Worm (Caenorhabditis elegans) whole organism, early embryonic: ENCODE data around the gene pck-1.

Experiments used
- B0310.2 ChIP-seq: sonication (generic microtip); optimal IDR thresholded peaks from 2 replicates; lab custom pipeline; 2016; ENCODE audit warnings: mild to moderate bottlenecking, missing genetic modification characterization, missing compliant biosample characterization
- F13C5.2 ChIP-seq: sonication (generic microtip); optimal IDR thresholded peaks from 2 replicates; lab custom pipeline; 2017; ENCODE audit warnings: mild to moderate bottlenecking, missing genetic modification characterization, inconsistent platforms, missing compliant biosample characterization
- aly-1 ChIP-seq: sonication (generic microtip); optimal IDR thresholded peaks from 2 replicates; lab custom pipeline; 2016; ENCODE audit warnings: missing genetic modification characterization, missing compliant biosample characterization
- ama-1 ChIP-seq: fragments of 150-350 bp; optimal IDR thresholded peaks from 2 replicates; lab custom pipeline; 2014
- ceh-13 ChIP-seq: fragments of 200-800 bp; sonication (Bioruptor generic); optimal IDR thresholded peaks from 2 replicates; lab custom pipeline; 2018; ENCODE audit warnings: mild to moderate bottlenecking, missing genetic modification characterization, missing compliant biosample characterization
- ceh-36 ChIP-seq: sonication (generic microtip); optimal IDR thresholded peaks from 2 replicates; lab custom pipeline; 2016; ENCODE audit warnings: missing genetic modification characterization, inconsistent platforms, missing compliant biosample characterization
- ets-7 ChIP-seq: sonication (generic microtip); optimal IDR thresholded peaks from 2 replicates; lab custom pipeline; 2016; ENCODE audit warnings: missing genotype, missing genetic modification characterization, missing compliant biosample characterization
- flt-1 ChIP-seq: fragments of 200-800 bp; sonication (Bioruptor generic); IDR thresholded peaks from 2 replicates; pipeline ENCODE4 v1.3.6; 2022; ENCODE audit warnings: missing genetic modification characterization, missing compliant biosample characterization
- hmbx-1 ChIP-seq: sonication (generic microtip); optimal IDR thresholded peaks from 2 replicates; lab custom pipeline; 2016; ENCODE audit warnings: mild to moderate bottlenecking, missing genetic modification characterization, missing compliant biosample characterization
- hmg-4 ChIP-seq: fragments of 200-800 bp; sonication (Bioruptor generic); optimal IDR thresholded peaks from 2 replicates; lab custom pipeline; 2018; ENCODE audit warnings: mild to moderate bottlenecking, missing genetic modification characterization, missing compliant biosample characterization
- hnd-1 ChIP-seq: sonication (generic microtip); optimal IDR thresholded peaks from 2 replicates; lab custom pipeline; 2016; ENCODE audit warnings: missing genetic modification characterization, missing compliant biosample characterization
- pes-1 ChIP-seq: fragments of 200-800 bp; sonication (Bioruptor generic); IDR thresholded peaks from 2 replicates; pipeline ENCODE4 v1.3.6; 2022; ENCODE audit warnings: missing genetic modification reagents, missing genetic modification characterization, missing compliant biosample characterization
- scrt-1 ChIP-seq: fragments of 200-800 bp; sonication (Bioruptor generic); IDR thresholded peaks from 2 replicates; pipeline ENCODE4 v1.3.6; 2022; ENCODE audit warnings: missing genetic modification characterization, missing compliant biosample characterization
- sea-1 ChIP-seq: fragments of 200-800 bp; sonication (Bioruptor generic); conservative IDR thresholded peaks from 2 replicates; pipeline ENCODE4 v1.3.6; 2022; ENCODE audit warnings: missing genetic modification characterization, missing compliant biosample characterization
- tbx-11 ChIP-seq: fragments of 200-800 bp; sonication (Bioruptor generic); IDR thresholded peaks from 2 replicates; pipeline ENCODE4 v1.3.6; 2022; ENCODE audit warnings: missing genetic modification characterization, missing compliant biosample characterization
- tbx-37 ChIP-seq: fragments of 200-800 bp; sonication (Bioruptor generic); conservative IDR thresholded peaks from 2 replicates; pipeline ENCODE4 v1.3.6; 2022; ENCODE audit warnings: missing genetic modification reagents, missing genetic modification characterization, missing compliant biosample characterization
- tra-4 ChIP-seq: sonication (generic microtip); optimal IDR thresholded peaks from 2 replicates; lab custom pipeline; 2017; ENCODE audit warnings: missing genetic modification characterization, missing compliant biosample characterization

pck-1 gene

DNA sequence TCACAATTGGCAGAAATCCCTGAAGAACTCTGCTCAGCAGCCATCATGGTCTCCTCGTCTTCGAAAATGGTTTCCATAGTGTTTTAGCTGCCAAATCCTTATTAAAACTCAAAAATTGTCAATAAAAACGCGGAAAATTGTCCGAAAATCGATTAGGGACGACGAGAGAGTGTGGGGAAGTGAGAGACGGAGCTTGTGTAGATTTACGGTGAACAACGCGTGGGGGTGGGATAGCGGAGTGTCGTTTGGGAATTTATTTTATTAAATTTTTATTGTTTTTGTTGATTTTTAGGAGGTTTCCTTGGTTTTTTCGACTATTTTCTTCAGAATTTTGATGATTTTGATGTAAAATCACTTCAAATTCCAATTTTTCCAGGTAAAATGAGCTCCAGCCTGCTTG lies 21.1 kb upstream of the pck-1 start, which contains the start of the genes F54C4.4 and mrpl-40:
F54C4.4 (minus strand) TSS at position 199 of the 400 bp plus-strand sequence.
mrpl-40 (plus strand) TSS at position 377 of the 400 bp plus-strand sequence.
- TF ChIP-seq aly-1 (tag; lab: Kevin White, UChicago) (no peak), tbx-11 (GFP tag; lab: Robert Waterston, UW) (no peak), tbx-37 (GFP tag; lab: Robert Waterston, UW) (0 out of 2 replicates have a peak, but pooled peaks have one; percentile 15), F13C5.2 (tag; lab: Kevin White, UChicago) (peak; percentile 33), hmg-4 (GFP tag; lab: Kevin White, UChicago) (no peak), ceh-36 (no peak), pes-1 (GFP tag; lab: Robert Waterston, UW) (no peak), ets-7 (tag; lab: Kevin White, UChicago) (no peak), ceh-13 (GFP tag; lab: Kevin White, UChicago) (no peak), hmbx-1 (tag; lab: Kevin White, UChicago) (no peak), ama-1 (no peak), tra-4 (tag; lab: Kevin White, UChicago) (no peak), scrt-1 (GFP tag; lab: Robert Waterston, UW) (no peak), B0310.2 (no peak), sea-1 (GFP tag; lab: Robert Waterston, UW) (no peak), hnd-1 (tag; lab: Kevin White, UChicago) (no peak), flt-1 (GFP tag; lab: Robert Waterston, UW) (0 out of 2 replicates have a peak, but pooled peaks have one; percentile 27)

DNA sequence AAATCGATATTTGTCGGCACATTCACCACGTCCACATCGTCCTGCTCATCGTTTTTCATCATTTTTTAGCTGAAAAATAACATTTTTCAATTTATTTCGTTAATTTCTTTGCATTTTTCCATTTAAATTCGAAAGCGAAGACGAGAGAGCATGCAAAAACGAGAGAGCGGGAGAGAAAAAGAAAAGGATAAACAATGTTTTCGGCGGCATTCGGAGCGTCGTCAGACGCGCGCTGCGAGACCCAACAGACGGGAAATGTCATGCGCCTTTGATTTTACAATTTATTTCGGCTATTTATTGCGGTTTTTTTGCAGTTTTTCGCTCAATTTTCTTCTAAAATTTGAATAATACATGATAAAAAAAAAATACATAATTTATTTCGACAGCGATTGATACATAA lies 20.3 kb upstream of the pck-1 start, which contains the start of gene attf-3:
attf-3 (minus strand) TSS at position 69 of the 400 bp plus-strand sequence.
- TF ChIP-seq ceh-13 (GFP tag; lab: Kevin White, UChicago) (no peak), tra-4 (tag; lab: Kevin White, UChicago) (no peak), F13C5.2 (tag; lab: Kevin White, UChicago) (peak; percentile 66), tbx-11 (GFP tag; lab: Robert Waterston, UW) (no peak), ceh-36 (no peak), aly-1 (tag; lab: Kevin White, UChicago) (no peak), ama-1 (no peak)

DNA sequence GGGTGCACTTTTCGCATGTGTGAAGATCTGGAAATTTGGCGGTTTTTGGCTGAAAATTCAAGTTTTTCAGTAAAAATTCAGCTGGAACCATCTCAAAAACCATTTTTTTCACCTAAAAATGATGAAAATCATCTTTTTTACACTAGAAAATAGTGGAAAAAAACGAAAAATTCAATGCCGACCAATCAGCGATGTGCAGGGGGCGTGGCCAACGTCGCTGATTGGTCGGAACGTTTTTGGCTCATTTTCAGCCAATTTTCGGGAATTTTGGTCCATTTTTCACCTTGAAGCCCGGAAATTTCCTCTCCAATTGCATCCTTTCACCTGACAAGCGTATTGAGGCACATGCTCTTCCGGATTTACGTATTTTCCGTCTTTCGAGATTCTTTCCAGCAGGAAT lies 18.3 kb upstream of the pck-1 start:
- TF ChIP-seq hmg-4 (GFP tag; lab: Kevin White, UChicago), result no peak
- no peak for TF ChIP-seq hmbx-1 (tag; lab: Kevin White, UChicago)
- TF ChIP-seq ceh-13 (GFP tag; lab: Kevin White, UChicago), result no peak
- no peak for TF ChIP-seq tra-4 (tag; lab: Kevin White, UChicago)
- no peak for TF ChIP-seq flt-1 (GFP tag; lab: Robert Waterston, UW)
- TF ChIP-seq hnd-1 (tag; lab: Kevin White, UChicago), result no peak
- no peak for TF ChIP-seq scrt-1 (GFP tag; lab: Robert Waterston, UW)
- no peak for TF ChIP-seq aly-1 (tag; lab: Kevin White, UChicago)
- TF ChIP-seq B0310.2, result no peak
- no peak for TF ChIP-seq pes-1 (GFP tag; lab: Robert Waterston, UW)
- no peak for TF ChIP-seq sea-1 (GFP tag; lab: Robert Waterston, UW)
- TF ChIP-seq ets-7 (tag; lab: Kevin White, UChicago), result no peak
- no peak for TF ChIP-seq F13C5.2 (tag; lab: Kevin White, UChicago)
- TF ChIP-seq ceh-36, result no peak
- no peak for TF ChIP-seq ama-1

DNA sequence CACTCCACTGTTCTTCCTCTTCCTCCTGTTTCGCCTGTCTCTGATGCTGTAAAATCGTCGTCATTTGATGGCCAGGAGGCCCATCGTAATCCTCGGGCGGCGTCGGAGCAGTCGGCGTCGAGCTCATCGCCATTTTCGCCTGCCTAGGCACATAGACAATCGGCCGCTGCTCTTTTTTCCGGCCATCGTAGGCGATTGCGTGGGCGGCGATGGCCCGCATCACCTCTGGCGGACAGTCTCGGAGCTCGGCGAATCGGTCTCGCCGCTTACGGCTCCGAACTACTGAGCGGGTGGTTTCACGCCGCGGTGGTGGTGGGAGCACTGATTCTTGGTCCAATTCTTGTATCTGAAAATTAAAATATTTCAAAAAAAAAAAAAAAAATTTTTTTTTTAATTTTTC lies 6.0 kb upstream of the pck-1 start:
- TF ChIP-seq B0310.2, result no peak
- no peak for TF ChIP-seq tra-4 (tag; lab: Kevin White, UChicago)
- no peak for TF ChIP-seq hmbx-1 (tag; lab: Kevin White, UChicago)
- TF ChIP-seq pes-1 (GFP tag; lab: Robert Waterston, UW), result no peak
- no peak for TF ChIP-seq aly-1 (tag; lab: Kevin White, UChicago)
- TF ChIP-seq ets-7 (tag; lab: Kevin White, UChicago), result no peak
- TF ChIP-seq sea-1 (GFP tag; lab: Robert Waterston, UW), result no peak
- no peak for TF ChIP-seq hmg-4 (GFP tag; lab: Kevin White, UChicago)

DNA sequence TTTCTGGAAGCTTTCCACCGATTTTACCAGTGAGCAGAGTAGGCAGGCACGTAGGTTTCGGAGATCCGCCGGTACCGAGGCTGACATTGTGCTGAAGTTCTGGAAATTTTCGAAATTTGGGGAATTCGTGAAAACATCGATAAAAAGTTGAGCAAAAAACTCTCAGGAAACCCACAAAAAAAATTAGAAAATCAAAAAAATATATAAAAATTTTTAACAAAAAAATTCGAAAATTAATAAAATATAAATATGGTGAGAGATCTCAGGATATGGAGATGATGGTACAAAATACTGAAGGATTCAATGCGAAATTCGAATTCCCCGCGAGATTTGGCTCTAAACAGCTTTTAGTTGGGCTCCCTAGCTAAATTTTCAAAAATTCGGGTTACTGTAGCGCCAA lies 3.6 kb upstream of the pck-1 start, which contains the start of gene spt-4:
spt-4 (minus strand) TSS at position 101 of the 400 bp plus-strand sequence.
- TF ChIP-seq B0310.2 (no peak), ama-1 (no peak), tbx-37 (GFP tag; lab: Robert Waterston, UW) (no peak), hmg-4 (GFP tag; lab: Kevin White, UChicago) (no peak), aly-1 (tag; lab: Kevin White, UChicago) (no peak), scrt-1 (GFP tag; lab: Robert Waterston, UW) (no peak), tra-4 (tag; lab: Kevin White, UChicago) (no peak), hnd-1 (tag; lab: Kevin White, UChicago) (no peak), pes-1 (GFP tag; lab: Robert Waterston, UW) (no peak)

DNA sequence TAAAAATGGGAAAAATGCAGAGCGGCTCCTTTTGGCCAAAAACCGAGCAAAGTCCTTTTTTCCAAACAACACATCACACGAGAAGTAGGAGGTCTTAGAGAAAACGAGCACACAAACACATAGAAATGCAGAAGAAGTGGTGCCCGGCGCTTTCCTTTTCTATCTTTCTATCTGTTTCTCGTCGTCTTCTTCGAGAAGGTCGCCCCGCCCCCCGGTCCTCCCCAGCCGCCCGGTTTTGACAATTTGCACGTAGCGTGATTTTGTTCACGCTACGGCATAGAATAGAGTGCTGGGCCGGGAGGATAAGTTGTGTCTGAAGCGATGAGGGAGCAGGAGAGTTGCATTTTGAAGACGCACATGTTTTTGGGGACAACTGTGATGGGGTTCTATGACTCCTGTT lies 965 bp upstream of the pck-1 start:
- TF ChIP-seq hmg-4 (GFP tag; lab: Kevin White, UChicago) (no peak), ceh-13 (GFP tag; lab: Kevin White, UChicago) (no peak), sea-1 (GFP tag; lab: Robert Waterston, UW) (no peak), ets-7 (tag; lab: Kevin White, UChicago) (no peak), F13C5.2 (tag; lab: Kevin White, UChicago) (no peak), ama-1 (no peak), flt-1 (GFP tag; lab: Robert Waterston, UW) (no peak), scrt-1 (GFP tag; lab: Robert Waterston, UW) (no peak), hnd-1 (tag; lab: Kevin White, UChicago) (no peak), B0310.2 (no peak), tra-4 (tag; lab: Kevin White, UChicago) (no peak), tbx-11 (GFP tag; lab: Robert Waterston, UW) (no peak), aly-1 (tag; lab: Kevin White, UChicago) (no peak), hmbx-1 (tag; lab: Kevin White, UChicago) (no peak)

DNA sequence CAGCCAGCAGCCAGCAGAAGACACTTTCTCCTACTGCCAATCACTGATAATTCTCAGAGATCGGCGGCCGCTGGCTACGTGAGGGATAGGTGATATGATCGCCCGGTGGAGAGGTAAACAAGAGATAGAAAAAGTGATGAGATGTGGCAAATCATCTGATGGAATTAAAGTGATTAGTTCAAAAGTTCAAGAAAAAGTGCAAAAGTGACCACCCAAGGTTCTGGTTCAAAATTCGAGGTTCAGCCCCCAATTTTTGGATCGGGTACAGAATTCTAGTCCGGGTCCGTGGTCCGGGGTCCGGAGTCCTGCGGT lies 478 bp downstream of the pck-1 start:
- TF ChIP-seq tra-4 (tag; lab: Kevin White, UChicago), result no peak
